Worm (Caenorhabditis elegans): ENCODE measurements around the gene col-143.

DNA sequence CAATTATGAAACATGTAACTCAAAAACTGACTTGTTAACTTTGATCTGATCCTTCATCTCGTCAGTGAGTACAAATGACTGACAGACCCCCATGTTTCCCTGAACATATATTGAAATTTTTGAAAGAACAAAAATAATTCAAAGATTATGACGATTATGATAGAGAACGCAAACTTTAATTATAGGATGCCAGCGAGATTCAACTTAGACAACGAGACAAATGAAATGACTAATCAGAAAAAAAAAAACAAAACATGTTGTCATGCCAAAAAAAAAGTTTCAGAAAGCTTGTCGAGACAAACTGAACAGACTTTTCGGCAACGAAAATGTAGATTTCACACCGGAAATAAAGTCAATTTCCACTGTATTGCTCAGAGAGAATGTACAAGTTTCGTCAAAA is 19.3 kb downstream of the col-143 start, which contains the start of gene gpa-10:
- TF ChIP-seq jun-1 (tag; optimal IDR thresholded peaks at IDR 0.05) (no peak), nhr-48 (tag; optimal IDR thresholded peaks at IDR 0.05) (no peak), pha-4 (GFP tag; IDR thresholded peaks at IDR 0.05) (no peak), pha-4 (tag; optimal IDR thresholded peaks at IDR 0.05) (no peak), aha-1 (tag) (no peak), fos-1 (tag; optimal IDR thresholded peaks at IDR 0.05) (no peak), pqm-1 (tag; optimal IDR thresholded peaks at IDR 0.05) (no peak), ctbp-1 (GFP tag; IDR thresholded peaks at IDR 0.05) (no peak), unc-39 (tag; optimal IDR thresholded peaks at IDR 0.05) (no peak), ceh-32 (tag; optimal IDR thresholded peaks at IDR 0.05; ENCODE audit: poor library complexity) (no peak), zfp-2 (tag; optimal IDR thresholded peaks at IDR 0.05) (no peak), R02D3.7 (tag; optimal IDR thresholded peaks at IDR 0.05) (no peak), nhr-28 (tag; optimal IDR thresholded peaks at IDR 0.05) (no peak), nhr-25 (tag; optimal IDR thresholded peaks at IDR 0.05; ENCODE audit: borderline replicate concordance, insufficient read depth) (no peak), nhr-11 (tag; optimal IDR thresholded peaks at IDR 0.05) (no peak)
